Worm (Caenorhabditis elegans) whole organism, L4 larva: Measurements from ENCODE around the gene emc-3.

ENCODE experiments used
- D1046.2 ChIP-seq: fragments of 200-800 bp; sonication (Bioruptor generic); IDR thresholded peaks from 2 replicates; pipeline ENCODE4 v1.3.6; 2022; ENCODE audit warnings: missing genetic modification characterization, missing compliant biosample characterization
- F26F4.8 ChIP-seq: fragments of 200-800 bp; sonication (Bioruptor generic); conservative IDR thresholded peaks from 2 replicates; pipeline ENCODE4 v1.3.6; 2022; ENCODE audit warnings: missing genetic modification characterization, missing compliant biosample characterization
- F49E8.2 ChIP-seq: sonication (generic microtip); optimal IDR thresholded peaks from 2 replicates; lab custom pipeline; 2016; ENCODE audit warnings: missing compliant biosample characterization, mild to moderate bottlenecking, missing genetic modification characterization, borderline replicate concordance
- Y48G9A.11 ChIP-seq: fragments of 200-800 bp; sonication (Bioruptor generic); IDR thresholded peaks from 2 replicates; pipeline ENCODE4 v1.3.6; 2022; ENCODE audit warnings: missing genetic modification reagents, missing genetic modification characterization, missing compliant biosample characterization
- ZK337.2 ChIP-seq: fragments of 200-800 bp; sonication (Bioruptor generic); IDR thresholded peaks from 2 replicates; pipeline ENCODE4 v1.3.6; 2022; ENCODE audit warnings: missing genetic modification reagents, missing genetic modification characterization, missing compliant biosample characterization
- aha-1 ChIP-seq: fragments of 150-350 bp; peaks from one replicate; lab custom pipeline; 2014; ENCODE audit warnings: missing biosample characterization, missing genetic modification characterization
- ama-1 ChIP-seq: fragments of 150-350 bp; optimal IDR thresholded peaks from 2 replicates; lab custom pipeline; 2014; ENCODE audit warnings: inconsistent platforms, mixed read lengths
- arid-1 ChIP-seq: fragments of 200-800 bp; sonication (Bioruptor generic); conservative IDR thresholded peaks from 2 replicates; pipeline ENCODE4 v1.3.6; 2022; ENCODE audit warnings: missing genetic modification reagents, missing genetic modification characterization, missing compliant biosample characterization
- attf-4 ChIP-seq: sonication (generic microtip); optimal IDR thresholded peaks from 3 replicates; lab custom pipeline; 2017; ENCODE audit warnings: missing biosample characterization, missing genetic modification characterization
- ceh-28 ChIP-seq: fragments of 150-350 bp; optimal IDR thresholded peaks from 2 replicates; lab custom pipeline; 2014; ENCODE audit warnings: missing biosample characterization, missing genetic modification reagents, missing genetic modification characterization
- ceh-44 ChIP-seq: fragments of 200-800 bp; sonication (Bioruptor generic); IDR thresholded peaks from 2 replicates; pipeline ENCODE4 v1.3.6; 2022; ENCODE audit warnings: missing genetic modification reagents, missing genetic modification characterization, missing compliant biosample characterization
- ceh-82 ChIP-seq: sonication (generic microtip); optimal IDR thresholded peaks from 2 replicates; lab custom pipeline; 2017; ENCODE audit warnings: missing biosample characterization, missing genetic modification characterization
- ctbp-1 ChIP-seq: fragments of 200-800 bp; sonication (Bioruptor generic); IDR thresholded peaks from 2 replicates; pipeline ENCODE4 v1.3.6; 2022; ENCODE audit warnings: missing genetic modification reagents, missing genetic modification characterization, missing compliant biosample characterization
- daf-12 ChIP-seq: fragments of 150-350 bp; optimal IDR thresholded peaks from 2 replicates; lab custom pipeline; 2014; ENCODE audit warnings: missing biosample characterization, missing genetic modification reagents, missing genetic modification characterization
- dmd-8 ChIP-seq: fragments of 200-800 bp; sonication (Bioruptor generic); IDR thresholded peaks from 2 replicates; pipeline ENCODE4 v1.3.6; 2022; ENCODE audit warnings: missing genetic modification characterization, missing compliant biosample characterization
- egl-43 ChIP-seq: fragments of 200-800 bp; sonication (Bioruptor generic); IDR thresholded peaks from 2 replicates; pipeline ENCODE4 v1.3.6; 2022; ENCODE audit warnings: missing genetic modification reagents, missing genetic modification characterization, missing compliant biosample characterization
- fkh-10 ChIP-seq: fragments of 150-350 bp; optimal IDR thresholded peaks from 2 replicates; lab custom pipeline; 2014; ENCODE audit warnings: missing biosample characterization, missing genetic modification reagents, missing genetic modification characterization
- gei-8 ChIP-seq: fragments of 200-800 bp; sonication (Bioruptor generic); optimal IDR thresholded peaks from 2 replicates; lab custom pipeline; 2018; ENCODE audit warnings: mild to moderate bottlenecking, missing genetic modification characterization, missing compliant biosample characterization
- hlh-11 ChIP-seq: fragments of 200-800 bp; sonication (Bioruptor generic); optimal IDR thresholded peaks from 2 replicates; lab custom pipeline; 2018; ENCODE audit warnings: mild to moderate bottlenecking, missing genetic modification characterization, missing compliant biosample characterization
- hlh-30 ChIP-seq: sonication (generic microtip); optimal IDR thresholded peaks from 2 replicates; lab custom pipeline; 2017; ENCODE audit warnings: antibody characterized with exemption, mild to moderate bottlenecking, missing genetic modification characterization, missing compliant biosample characterization; ENCODE audit not compliant: insufficient read depth
- lin-29 ChIP-seq: fragments of 200-800 bp; sonication (Bioruptor generic); IDR thresholded peaks from 2 replicates; pipeline ENCODE4 v1.3.6; 2022; ENCODE audit warnings: missing genetic modification reagents, missing genetic modification characterization, missing compliant biosample characterization
- lsy-2 ChIP-seq, 2 experiments: fragments of 150-350 bp in 1 of 2; sonication (generic microtip) in 1 of 2; optimal IDR thresholded peaks; 2 replicates each; lab custom pipeline; 2014 to 2017; ENCODE audit warnings: missing biosample characterization in 2 of 2, missing genetic modification characterization in 2 of 2
- madf-9 ChIP-seq: fragments of 200-800 bp; sonication (Bioruptor generic); conservative IDR thresholded peaks from 2 replicates; pipeline ENCODE4 v1.3.6; 2022; ENCODE audit warnings: missing genetic modification reagents, missing genetic modification characterization, missing compliant biosample characterization
- mdt-29 ChIP-seq: fragments of 200-800 bp; sonication (Bioruptor generic); IDR thresholded peaks from 2 replicates; pipeline ENCODE4 v1.3.6; 2022; ENCODE audit warnings: missing genetic modification reagents, missing genetic modification characterization, missing compliant biosample characterization
- nhr-102 ChIP-seq: sonication (generic microtip); optimal IDR thresholded peaks from 2 replicates; lab custom pipeline; 2016; ENCODE audit warnings: mild to moderate bottlenecking, missing genetic modification characterization, moderate library complexity, missing compliant biosample characterization
- nhr-237 ChIP-seq: sonication (generic microtip); optimal IDR thresholded peaks from 2 replicates; lab custom pipeline; 2017; ENCODE audit warnings: missing biosample characterization, missing genetic modification characterization
- nhr-42 ChIP-seq: fragments of 200-800 bp; sonication (Bioruptor generic); IDR thresholded peaks from 2 replicates; pipeline ENCODE4 v1.3.6; 2022; ENCODE audit warnings: missing genetic modification characterization, missing compliant biosample characterization
- nhr-76 ChIP-seq: fragments of 150-350 bp; optimal IDR thresholded peaks from 2 replicates; lab custom pipeline; 2014; ENCODE audit warnings: missing biosample characterization, missing genetic modification characterization
- rbr-2 ChIP-seq: sonication (generic microtip); optimal IDR thresholded peaks from 2 replicates; lab custom pipeline; 2016; ENCODE audit warnings: missing genotype, missing genetic modification characterization, missing compliant biosample characterization
- set-16 ChIP-seq: fragments of 200-800 bp; sonication (Bioruptor generic); IDR thresholded peaks from 2 replicates; pipeline ENCODE4 v1.3.6; 2022; ENCODE audit warnings: missing genetic modification reagents, missing genetic modification characterization, missing compliant biosample characterization
- snpc-1.2 ChIP-seq: fragments of 200-800 bp; sonication (Bioruptor generic); IDR thresholded peaks from 2 replicates; pipeline ENCODE4 v1.3.6; 2022; ENCODE audit warnings: missing genetic modification reagents, missing genetic modification characterization, missing compliant biosample characterization
- snpc-4 ChIP-seq: fragments of 150-350 bp; optimal IDR thresholded peaks from 2 replicates; lab custom pipeline; 2014; ENCODE audit warnings: missing biosample characterization, missing genetic modification characterization
- spr-3 ChIP-seq: fragments of 200-800 bp; sonication (Bioruptor generic); optimal IDR thresholded peaks from 2 replicates; lab custom pipeline; 2018; ENCODE audit warnings: mild to moderate bottlenecking, missing genetic modification characterization, missing compliant biosample characterization
- vab-7 ChIP-seq: fragments of 200-800 bp; sonication (Bioruptor generic); IDR thresholded peaks from 2 replicates; pipeline ENCODE4 v1.3.6; 2022; ENCODE audit warnings: missing genetic modification reagents, missing genetic modification characterization, missing compliant biosample characterization
- zip-2 ChIP-seq: fragments of 150-350 bp; optimal IDR thresholded peaks from 2 replicates; lab custom pipeline; 2014; ENCODE audit warnings: missing biosample characterization, missing genetic modification characterization

emc-3 gene

DNA sequence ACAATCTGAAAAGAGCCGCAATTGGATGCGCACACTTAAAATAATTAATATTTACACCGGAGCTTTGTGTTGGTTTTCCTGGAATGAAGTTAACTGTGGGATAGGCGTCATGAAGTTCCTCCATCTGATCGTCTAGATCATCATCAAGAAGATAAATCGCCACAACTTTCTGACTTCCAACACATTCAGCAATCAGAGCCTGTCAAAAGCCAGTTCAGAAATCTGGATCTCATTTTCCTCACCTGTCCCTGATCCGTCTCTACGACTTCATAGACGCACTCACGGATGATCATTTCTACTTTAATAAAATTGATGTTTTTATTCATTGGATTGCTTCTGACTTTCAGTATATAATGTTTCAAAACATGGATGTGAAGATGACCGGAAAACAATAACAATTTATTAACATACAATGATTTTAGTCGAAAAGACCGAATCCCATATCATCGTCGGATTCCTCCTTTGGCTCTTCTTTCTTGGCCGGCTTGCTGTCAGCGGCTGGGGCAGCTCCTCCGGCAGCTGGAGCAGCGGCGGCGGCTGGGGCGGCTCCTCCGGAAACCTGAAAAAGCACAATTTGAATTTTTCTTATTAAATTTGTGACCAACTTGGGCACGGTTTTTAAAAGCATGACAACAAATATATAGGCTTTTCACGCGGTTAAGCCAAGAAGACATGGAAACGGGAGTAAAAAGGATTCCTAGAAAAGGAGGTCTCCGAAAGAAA, 12.4 kb downstream of the emc-3 start, which contains the start of gene agt-1:
Gene agt-1 (minus strand): TSS at position 293 of the 723 bp plus-strand sequence.
- TF ChIP-seq mdt-29 (GFP tag; lab: Robert Waterston, UW) (0 out of 2 replicates have a peak, but pooled peaks have one; percentile 44), aha-1 (tag; lab: Kevin White, UChicago) (peak; percentile 28), lin-29 (no peak), dmd-8 (GFP tag; lab: Robert Waterston, UW) (0 out of 2 replicates have a peak, but pooled peaks have one; percentile 19), Y48G9A.11 (GFP tag; lab: Robert Waterston, UW) (0 out of 2 replicates have a peak, but pooled peaks have one; percentile 17), F49E8.2 (tag; lab: Kevin White, UChicago) (peak; percentile 38), set-16 (GFP tag; lab: Robert Waterston, UW) (peak; percentile 95), ctbp-1 (GFP tag; lab: Robert Waterston, UW) (0 out of 2 replicates have a peak, but pooled peaks have one; percentile 47), arid-1 (GFP tag; lab: Robert Waterston, UW) (peak; percentile 50; the same call in 1 of the 2 replicates), hlh-30 (tag; lab: Kevin White, UChicago) (no peak), ama-1 (lab: Kevin White, UChicago) (no peak), nhr-102 (tag; lab: Kevin White, UChicago) (peak; percentile 4), snpc-1.2 (GFP tag; lab: Robert Waterston, UW) (peak; percentile 60), ceh-82 (no peak)

DNA sequence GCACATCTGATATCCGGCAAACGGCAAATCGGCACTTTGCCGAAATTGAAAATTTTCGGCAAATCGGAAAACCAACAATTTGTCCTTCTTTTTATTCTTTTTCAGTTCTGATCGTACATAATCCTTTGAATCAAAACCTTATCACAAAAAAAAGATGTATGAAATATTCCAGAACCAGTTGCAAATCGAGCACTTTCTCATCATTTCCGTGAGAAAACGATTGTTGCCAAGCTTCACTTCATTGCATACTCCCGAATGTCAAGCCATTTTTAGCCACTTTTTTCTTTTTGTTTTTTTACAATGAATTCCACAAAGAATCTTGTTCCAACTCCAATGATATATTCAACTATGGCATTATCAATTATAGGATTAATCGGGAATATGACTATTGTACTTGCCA, 16.9 kb downstream of the emc-3 start, which contains the start of gene srsx-25:
Gene srsx-25 (plus strand): TSS at position 301 of the 400 bp plus-strand sequence.
- TF ChIP-seq aha-1 (tag; lab: Kevin White, UChicago), result peak; percentile 79
- TF ChIP-seq egl-43 (GFP tag; lab: Robert Waterston, UW), result no peak

DNA sequence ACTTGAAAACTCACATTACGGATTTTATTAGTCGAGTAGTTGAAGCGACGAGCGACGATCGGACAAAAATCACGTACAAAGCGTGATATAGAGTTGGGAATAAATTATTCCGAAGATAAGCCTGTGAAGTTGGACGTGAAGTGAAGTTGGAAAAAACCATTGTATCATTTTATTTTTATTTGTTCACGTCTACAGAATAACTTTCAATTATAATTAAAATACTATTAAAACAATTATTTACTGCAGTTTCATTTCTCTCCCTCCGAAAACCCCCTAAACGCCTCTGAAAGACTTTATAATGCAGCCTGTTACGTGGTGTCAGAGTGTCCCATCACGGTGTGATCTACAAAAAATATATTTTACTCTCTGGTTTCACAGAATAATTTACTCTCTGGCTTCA, 21.6 kb downstream of the emc-3 start, which contains the start of gene Y62E10A.3:
Gene Y62E10A.3 (minus strand): TSS at position 101 of the 400 bp plus-strand sequence.
- TF ChIP-seq attf-4 (tag; lab: Kevin White, UChicago), result no peak
- no peak for TF ChIP-seq nhr-42
- TF ChIP-seq nhr-76 (tag; lab: Kevin White, UChicago), result no peak
- no peak for TF ChIP-seq snpc-1.2 (GFP tag; lab: Robert Waterston, UW)
- no peak for TF ChIP-seq hlh-11 (tag; lab: Kevin White, UChicago)
- TF ChIP-seq D1046.2, result no peak
- TF ChIP-seq snpc-4, result no peak

DNA sequence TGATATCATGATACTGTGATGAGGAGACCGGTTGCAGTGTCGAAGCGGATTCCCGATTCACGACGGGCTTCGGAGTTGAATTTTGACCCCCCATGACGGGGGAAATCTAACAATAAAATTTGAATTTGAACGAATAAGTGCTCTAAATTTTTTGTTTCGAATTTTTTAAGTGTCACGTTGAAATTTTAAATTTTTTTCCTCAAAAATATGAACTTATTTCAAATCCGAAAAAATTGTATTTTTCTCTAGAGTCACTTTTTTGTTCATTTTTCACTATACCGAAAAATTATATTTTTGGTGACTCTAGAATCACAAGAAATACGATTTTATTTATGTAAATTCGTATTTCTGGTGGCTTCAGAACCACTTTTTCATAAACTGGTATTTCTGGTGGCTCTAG, 23.2 kb downstream of the emc-3 start, which contains the start of gene W02A2.8:
Gene W02A2.8 (minus strand): TSS at position 101 of the 400 bp plus-strand sequence.
- TF ChIP-seq ZK337.2 (GFP tag; lab: Robert Waterston, UW) (0 out of 2 replicates have a peak, but pooled peaks have one; percentile 11), F26F4.8 (GFP tag; lab: Robert Waterston, UW) (no peak), ama-1 (lab: Kevin White, UChicago) (no peak), daf-12 (no peak), egl-43 (GFP tag; lab: Robert Waterston, UW) (no peak), nhr-237 (tag; lab: Kevin White, UChicago) (no peak)

DNA sequence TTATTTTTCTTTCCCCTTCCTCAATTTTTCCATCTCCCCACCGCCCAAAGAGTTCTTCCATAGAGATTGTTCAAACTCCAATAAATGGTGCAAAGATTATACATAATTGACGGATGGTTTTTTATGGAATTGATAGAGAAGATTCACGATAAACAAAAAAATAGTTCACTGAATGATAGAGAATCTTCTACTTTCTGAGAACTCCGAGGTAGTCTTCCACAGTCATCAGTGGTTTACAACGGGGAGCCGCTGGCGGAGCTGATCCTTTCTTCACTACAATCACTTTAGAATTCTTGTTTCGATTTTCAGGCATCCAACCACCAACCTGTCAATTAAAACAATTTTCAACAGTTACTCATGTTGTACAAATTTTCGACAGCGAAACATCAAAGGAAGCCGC, 25.7 kb downstream of the emc-3 start:
- TF ChIP-seq madf-9 (GFP tag; lab: Robert Waterston, UW) (no peak), lsy-2 (tag; optimal IDR thresholded peaks at IDR 0.05; lab: Kevin White, UChicago) (no peak), ceh-44 (GFP tag; lab: Robert Waterston, UW) (no peak), spr-3 (GFP tag; lab: Kevin White, UChicago) (no peak), gei-8 (GFP tag; lab: Kevin White, UChicago) (no peak), ZK337.2 (GFP tag; lab: Robert Waterston, UW) (no peak), rbr-2 (tag; lab: Kevin White, UChicago) (no peak), vab-7 (GFP tag; lab: Robert Waterston, UW) (no peak), F49E8.2 (tag; lab: Kevin White, UChicago) (no peak), zip-2 (tag; lab: Kevin White, UChicago) (no peak), fkh-10 (GFP tag; lab: Kevin White, UChicago) (no peak), ceh-28 (tag; lab: Kevin White, UChicago) (no peak)
